Worm (Caenorhabditis elegans): ENCODE results near the gene srsx-24.

Gene srsx-24

ce11 chrV:7403501-7403900 lies 24.2 kb upstream of the srsx-24 start:
- TF ChIP-seq madf-2 (tag; optimal IDR thresholded peaks at IDR 0.05) = no peak
- no peak for TF ChIP-seq hlh-30 (tag; optimal IDR thresholded peaks at IDR 0.05; ENCODE audit: insufficient read depth)
- no peak for TF ChIP-seq nhr-11 (tag; optimal IDR thresholded peaks at IDR 0.05)
- TF ChIP-seq C08G9.2 (tag; optimal IDR thresholded peaks at IDR 0.05) = no peak
- no peak for TF ChIP-seq hlh-15 (tag; optimal IDR thresholded peaks at IDR 0.05)
- TF ChIP-seq che-1 (tag; optimal IDR thresholded peaks at IDR 0.05) = no peak
- TF ChIP-seq unc-86 (tag; optimal IDR thresholded peaks at IDR 0.05) = no peak
- no peak for TF ChIP-seq gmeb-2 (tag; optimal IDR thresholded peaks at IDR 0.05)
- no peak for TF ChIP-seq T23F11.4 (GFP tag; optimal IDR thresholded peaks at IDR 0.05)
- TF ChIP-seq K09A11.1 (tag; optimal IDR thresholded peaks at IDR 0.05; ENCODE audit: insufficient read depth) = no peak
- no peak for TF ChIP-seq fkh-6 (tag; optimal IDR thresholded peaks at IDR 0.05)
- TF ChIP-seq eyg-1 (tag; optimal IDR thresholded peaks at IDR 0.05) = no peak
- no peak for TF ChIP-seq ref-2 (tag; optimal IDR thresholded peaks at IDR 0.05)
- TF ChIP-seq elt-2 (tag; optimal IDR thresholded peaks at IDR 0.05) = no peak
- no peak for TF ChIP-seq ceh-18 (tag; optimal IDR thresholded peaks at IDR 0.05)

- TF ChIP-seq pqm-1 (tag; optimal IDR thresholded peaks at IDR 0.05) = no peak
- TF ChIP-seq ceh-2 (tag; optimal IDR thresholded peaks at IDR 0.05) = no peak
- no peak for TF ChIP-seq unc-55 (GFP tag; optimal IDR thresholded peaks at IDR 0.05)
Observed at ce11 chrV:7402355-7402754, 23.1 kb upstream of the srsx-24 start, which contains the start of gene srj-13. srj-13 (plus strand) TSS chrV:7402655.

ce11 chrV:7400588-7400987 lies 21.3 kb upstream of the srsx-24 start, which contains the start of gene srx-60:
srx-60 (plus strand) TSS chrV:7400888.
- TF ChIP-seq ceh-22 (tag; optimal IDR thresholded peaks at IDR 0.05) (no peak), hlh-8 (tag; optimal IDR thresholded peaks at IDR 0.05) (no peak), ceh-45 (GFP tag; IDR thresholded peaks at IDR 0.05) (no peak), T23F11.4 (GFP tag; optimal IDR thresholded peaks at IDR 0.05) (no peak), lim-6 (tag; optimal IDR thresholded peaks at IDR 0.05) (no peak), dve-1 (tag; optimal IDR thresholded peaks at IDR 0.05) (no peak), ref-2 (tag; optimal IDR thresholded peaks at IDR 0.05) (no peak), ceh-48 (tag; optimal IDR thresholded peaks at IDR 0.05) (no peak), ceh-14 (tag; optimal IDR thresholded peaks at IDR 0.05) (no peak), nhr-11 (tag; optimal IDR thresholded peaks at IDR 0.05) (no peak), hlh-6 (tag; optimal IDR thresholded peaks at IDR 0.05) (no peak), mec-3 (tag; optimal IDR thresholded peaks at IDR 0.05; ENCODE audit: borderline replicate concordance) (no peak)

- TF ChIP-seq ceh-19 (GFP tag; optimal IDR thresholded peaks at IDR 0.05) (no peak), unc-55 (GFP tag; optimal IDR thresholded peaks at IDR 0.05) (no peak), tbx-7 (tag; optimal IDR thresholded peaks at IDR 0.05) (no peak), elt-4 (tag; optimal IDR thresholded peaks at IDR 0.05) (no peak), nhr-11 (tag; optimal IDR thresholded peaks at IDR 0.05) (no peak), ceh-9 (tag; optimal IDR thresholded peaks at IDR 0.05) (no peak), ama-1 (optimal IDR thresholded peaks at IDR 0.05) (no peak), dmd-4 (tag; optimal IDR thresholded peaks at IDR 0.05; ENCODE audit: borderline replicate concordance) (no peak)
Observed at ce11 chrV:7400095-7400494, 20.8 kb upstream of the srsx-24 start, which contains the start of gene cnc-9. cnc-9 (minus strand) TSS chrV:7400195.

ce11 chrV:7399202-7399601 lies 19.9 kb upstream of the srsx-24 start, which contains the start of gene gst-41:
gst-41 (minus strand) TSS chrV:7399302.
- no peak for TF ChIP-seq odd-2 (tag; optimal IDR thresholded peaks at IDR 0.05)
- no peak for TF ChIP-seq elt-4 (tag; optimal IDR thresholded peaks at IDR 0.05)
- no peak for TF ChIP-seq K02D7.2 (tag; optimal IDR thresholded peaks at IDR 0.05)
- no peak for TF ChIP-seq hlh-30 (tag; optimal IDR thresholded peaks at IDR 0.05; ENCODE audit: insufficient read depth)
- TF ChIP-seq elt-2 (tag; optimal IDR thresholded peaks at IDR 0.05) = no peak
- no peak for TF ChIP-seq gmeb-2 (tag; optimal IDR thresholded peaks at IDR 0.05)
- no peak for TF ChIP-seq hlh-15 (tag; optimal IDR thresholded peaks at IDR 0.05)
- TF ChIP-seq lin-11 (tag; optimal IDR thresholded peaks at IDR 0.05) = no peak
- TF ChIP-seq T23F11.4 (GFP tag; optimal IDR thresholded peaks at IDR 0.05) = no peak
- no peak for TF ChIP-seq ceh-34 (tag; optimal IDR thresholded peaks at IDR 0.05)
- TF ChIP-seq fax-1 (tag; optimal IDR thresholded peaks at IDR 0.05) = no peak
- TF ChIP-seq hlh-6 (tag; optimal IDR thresholded peaks at IDR 0.05) = no peak
